Worm (Caenorhabditis elegans): ENCODE data around the gene R05F9.11.

DNA sequence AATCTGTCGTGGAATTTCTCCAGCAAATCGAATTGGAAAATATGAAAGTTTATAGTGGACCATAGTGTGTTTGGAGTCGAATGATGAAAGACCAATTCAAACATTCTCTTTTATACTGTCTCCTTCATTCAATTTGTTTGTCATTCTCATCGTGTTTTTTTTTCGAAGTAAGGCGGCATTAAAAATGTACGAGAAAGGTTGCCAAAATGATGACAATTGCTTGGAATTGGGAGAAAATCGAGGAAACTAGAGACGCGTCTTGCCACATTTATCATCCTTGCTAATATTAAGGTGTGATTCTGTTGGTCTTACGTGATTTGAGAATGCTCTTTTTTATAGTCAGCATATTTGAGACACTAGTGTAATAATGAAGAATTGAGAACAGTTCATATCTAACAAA, 20.9 kb upstream of the R05F9.11 start, which contains the start of gene gst-30:
- no peak for TF ChIP-seq him-1 (tag; optimal IDR thresholded peaks at IDR 0.05)
- no peak for TF ChIP-seq W03F9.2 (tag; optimal IDR thresholded peaks at IDR 0.05)
